Worm (Caenorhabditis elegans) whole organism, midembryonic: Measurements from ENCODE around the gene tsen-2.

Source experiments
- T22C8.4 ChIP-seq: fragments of 200-800 bp; sonication (Bioruptor generic); IDR thresholded peaks from 2 replicates; pipeline ENCODE4 v1.3.6; 2022; ENCODE audit warnings: missing genetic modification characterization, missing compliant biosample characterization
- cog-1 ChIP-seq: sonication (generic microtip); optimal IDR thresholded peaks from 2 replicates; lab custom pipeline; 2016; ENCODE audit warnings: missing genetic modification characterization, missing compliant biosample characterization
- flt-1 ChIP-seq: fragments of 200-800 bp; sonication (Bioruptor generic); IDR thresholded peaks from 2 replicates; pipeline ENCODE4 v1.3.6; 2022; ENCODE audit warnings: missing genetic modification characterization, missing compliant biosample characterization
- klf-2 ChIP-seq: fragments of 200-800 bp; sonication (Bioruptor generic); conservative IDR thresholded peaks from 2 replicates; pipeline ENCODE4 v1.3.6; 2022; ENCODE audit warnings: missing genetic modification reagents, missing genetic modification characterization, missing compliant biosample characterization
- med-1 ChIP-seq: sonication (generic microtip); optimal IDR thresholded peaks from 2 replicates; lab custom pipeline; 2017; ENCODE audit warnings: missing genetic modification characterization, mild to moderate bottlenecking, missing compliant biosample characterization, antibody characterized with exemption, missing genetic modification reagents; ENCODE audit not compliant: insufficient read depth
- ref-1 ChIP-seq: fragments of 200-800 bp; sonication (Bioruptor generic); conservative IDR thresholded peaks from 2 replicates; pipeline ENCODE4 v1.3.6; 2022; ENCODE audit warnings: missing genetic modification reagents, missing genetic modification characterization, missing compliant biosample characterization
- tab-1 ChIP-seq: fragments of 200-800 bp; sonication (Bioruptor generic); IDR thresholded peaks from 2 replicates; pipeline ENCODE4 v1.3.6; 2022; ENCODE audit warnings: missing genetic modification characterization, missing compliant biosample characterization
- ztf-23 ChIP-seq: fragments of 200-800 bp; sonication (Bioruptor generic); IDR thresholded peaks from 2 replicates; pipeline ENCODE4 v1.3.6; 2022; ENCODE audit warnings: missing genetic modification reagents, missing genetic modification characterization, missing compliant biosample characterization
- ztf-29 ChIP-seq: fragments of 200-800 bp; sonication (Bioruptor generic); IDR thresholded peaks from 2 replicates; pipeline ENCODE4 v1.3.6; 2022; ENCODE audit warnings: missing genetic modification reagents, missing genetic modification characterization, missing compliant biosample characterization

Gene tsen-2

DNA sequence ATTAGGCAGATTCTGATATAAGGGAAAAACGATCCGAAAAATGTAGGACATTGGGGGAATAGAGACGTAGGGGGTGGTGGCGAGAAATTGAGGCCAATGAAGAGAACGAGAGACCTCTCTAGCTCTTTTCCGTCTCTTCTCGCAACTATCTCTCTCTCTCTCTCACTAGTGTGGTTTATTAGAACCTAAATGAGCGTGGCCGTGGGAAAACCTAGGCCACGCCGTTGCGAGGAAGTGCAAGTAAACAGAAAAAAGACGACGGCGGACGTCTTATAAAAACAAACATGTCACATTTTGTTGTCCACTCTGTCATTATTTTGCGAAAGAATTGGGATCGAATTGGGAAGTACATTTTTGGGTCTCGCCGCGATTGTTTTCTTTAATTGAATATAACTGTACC, 28.1 kb downstream of the tsen-2 start:
- TF ChIP-seq tab-1 (GFP tag; lab: Robert Waterston, UW) = no peak
- peak; percentile 64 for TF ChIP-seq cog-1 (tag; lab: Kevin White, UChicago)
- no peak for TF ChIP-seq ref-1 (GFP tag; lab: Robert Waterston, UW)
- no peak for TF ChIP-seq ztf-29 (GFP tag; lab: Robert Waterston, UW)
- no peak for TF ChIP-seq klf-2 (GFP tag; lab: Robert Waterston, UW)
- 0 out of 2 replicates have a peak, but pooled peaks have one; percentile 46 for TF ChIP-seq flt-1 (GFP tag; lab: Robert Waterston, UW)
- peak; percentile 55; the same call in 1 of the 2 replicates for TF ChIP-seq ztf-23
- no peak for TF ChIP-seq med-1 (GFP tag; lab: Kevin White, UChicago)
- no peak for TF ChIP-seq T22C8.4 (GFP tag; lab: Robert Waterston, UW)

DNA sequence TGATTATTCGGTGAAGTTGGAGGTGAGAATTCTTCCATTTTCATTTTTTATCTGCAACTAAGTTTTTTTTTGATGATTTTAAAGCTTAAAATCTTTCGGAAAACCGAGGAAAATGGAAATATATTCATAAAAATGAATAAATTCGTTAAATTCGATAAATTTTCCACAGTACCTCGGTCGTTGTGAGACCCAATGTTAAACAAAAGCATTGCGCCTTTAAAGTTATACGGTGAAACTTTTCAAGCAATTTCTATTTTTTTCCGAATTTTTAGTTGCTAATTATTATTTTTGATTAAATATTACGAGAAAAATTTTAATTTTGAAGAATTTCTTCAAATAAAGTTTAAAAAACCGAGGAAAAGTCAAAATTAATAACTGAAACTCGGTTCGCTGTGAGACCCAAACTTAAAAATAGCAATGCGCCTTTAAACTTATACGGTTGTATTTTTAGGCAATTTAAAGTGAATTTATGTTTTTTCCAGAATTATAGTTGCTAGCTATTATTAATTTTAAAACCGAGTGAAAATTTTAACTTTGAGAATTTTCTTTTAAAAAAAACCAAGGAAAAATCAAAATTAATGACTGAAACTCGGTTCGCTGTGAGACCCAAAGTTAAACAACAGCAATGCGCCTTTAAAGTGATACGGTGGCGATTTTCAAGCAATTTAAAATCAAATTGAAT, 28.7 kb downstream of the tsen-2 start, which contains the start of gene taf-12:
Gene taf-12 (minus strand): TSS at position 51 of the 682 bp plus-strand sequence.
- TF ChIP-seq cog-1 (tag; lab: Kevin White, UChicago) (no peak), ztf-29 (GFP tag; lab: Robert Waterston, UW) (no peak), med-1 (GFP tag; lab: Kevin White, UChicago) (no peak), T22C8.4 (GFP tag; lab: Robert Waterston, UW) (no peak), klf-2 (GFP tag; lab: Robert Waterston, UW) (no peak), ztf-23 (no peak), tab-1 (GFP tag; lab: Robert Waterston, UW) (no peak), ref-1 (GFP tag; lab: Robert Waterston, UW) (no peak), flt-1 (GFP tag; lab: Robert Waterston, UW) (no peak)

ce11 chrIII:11866127-11866526, 31.9 kb downstream of the tsen-2 start:
- no peak for TF ChIP-seq ztf-23

ce11 chrIII:11862149-11862548, 35.9 kb downstream of the tsen-2 start, which contains the start of gene Y56A3A.2:
Gene Y56A3A.2 (minus strand): TSS chrIII:11862249.
- TF ChIP-seq med-1 (GFP tag; lab: Kevin White, UChicago) = no peak
- TF ChIP-seq klf-2 (GFP tag; lab: Robert Waterston, UW) = no peak
- TF ChIP-seq tab-1 (GFP tag; lab: Robert Waterston, UW) = no peak
- TF ChIP-seq ztf-23 = no peak
- TF ChIP-seq flt-1 (GFP tag; lab: Robert Waterston, UW) = no peak
- TF ChIP-seq ref-1 (GFP tag; lab: Robert Waterston, UW) = no peak
- TF ChIP-seq cog-1 (tag; lab: Kevin White, UChicago) = no peak

ce11 chrIII:11861123-11861522, 36.9 kb downstream of the tsen-2 start:
- TF ChIP-seq flt-1 (GFP tag; lab: Robert Waterston, UW) (no peak), T22C8.4 (GFP tag; lab: Robert Waterston, UW) (no peak), cog-1 (tag; lab: Kevin White, UChicago) (no peak), med-1 (GFP tag; lab: Kevin White, UChicago) (no peak), klf-2 (GFP tag; lab: Robert Waterston, UW) (no peak), ref-1 (GFP tag; lab: Robert Waterston, UW) (no peak), tab-1 (GFP tag; lab: Robert Waterston, UW) (no peak), ztf-29 (GFP tag; lab: Robert Waterston, UW) (no peak), ztf-23 (no peak)

DNA sequence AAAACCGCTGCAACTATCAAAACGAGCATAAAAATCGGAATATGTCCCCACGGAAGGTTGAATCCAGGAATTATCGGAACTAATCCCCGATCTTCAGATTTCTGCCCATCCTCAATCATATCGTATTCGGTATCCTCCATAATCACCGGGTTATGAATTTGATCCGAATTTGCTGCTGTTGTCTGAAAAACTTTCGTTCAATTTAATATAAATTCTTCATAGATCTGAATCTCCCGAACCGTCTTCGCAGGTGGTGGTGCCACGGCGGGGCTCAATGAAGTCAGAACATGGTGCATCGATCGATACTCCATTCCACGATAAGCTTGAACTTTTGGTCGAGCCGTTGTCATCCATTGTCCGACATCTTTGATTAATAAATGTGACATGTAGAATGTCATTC, 41.2 kb downstream of the tsen-2 start:
- TF ChIP-seq cog-1 (tag; lab: Kevin White, UChicago) = no peak
- TF ChIP-seq ztf-29 (GFP tag; lab: Robert Waterston, UW) = no peak
- TF ChIP-seq flt-1 (GFP tag; lab: Robert Waterston, UW) = no peak
- no peak for TF ChIP-seq med-1 (GFP tag; lab: Kevin White, UChicago)
- TF ChIP-seq ztf-23 = no peak
- no peak for TF ChIP-seq ref-1 (GFP tag; lab: Robert Waterston, UW)
- TF ChIP-seq tab-1 (GFP tag; lab: Robert Waterston, UW) = no peak
- no peak for TF ChIP-seq T22C8.4 (GFP tag; lab: Robert Waterston, UW)
- no peak for TF ChIP-seq klf-2 (GFP tag; lab: Robert Waterston, UW)

ce11 chrIII:11853533-11853932, 44.5 kb downstream of the tsen-2 start:
- no peak for TF ChIP-seq ztf-23
- TF ChIP-seq ref-1 (GFP tag; lab: Robert Waterston, UW) = no peak
- no peak for TF ChIP-seq klf-2 (GFP tag; lab: Robert Waterston, UW)
- TF ChIP-seq cog-1 (tag; lab: Kevin White, UChicago) = no peak
- no peak for TF ChIP-seq flt-1 (GFP tag; lab: Robert Waterston, UW)
- TF ChIP-seq T22C8.4 (GFP tag; lab: Robert Waterston, UW) = no peak
- no peak for TF ChIP-seq tab-1 (GFP tag; lab: Robert Waterston, UW)

- TF ChIP-seq tab-1 (GFP tag; lab: Robert Waterston, UW) (no peak), flt-1 (GFP tag; lab: Robert Waterston, UW) (no peak), ztf-23 (no peak), T22C8.4 (GFP tag; lab: Robert Waterston, UW) (no peak), med-1 (GFP tag; lab: Kevin White, UChicago) (no peak), klf-2 (GFP tag; lab: Robert Waterston, UW) (no peak), ref-1 (GFP tag; lab: Robert Waterston, UW) (no peak), ztf-29 (GFP tag; lab: Robert Waterston, UW) (no peak), cog-1 (tag; lab: Kevin White, UChicago) (no peak)
Measured at ce11 chrIII:11849590-11849989, 48.5 kb downstream of the tsen-2 start.

ce11 chrIII:11848317-11848716, 49.8 kb downstream of the tsen-2 start:
- TF ChIP-seq klf-2 (GFP tag; lab: Robert Waterston, UW) = peak; percentile 60; the same call in 1 of the 2 replicates
- 0 out of 2 replicates have a peak, but pooled peaks have one; percentile 25 for TF ChIP-seq ref-1 (GFP tag; lab: Robert Waterston, UW)
- peak; percentile 34; the same call in 1 of the 2 replicates for TF ChIP-seq T22C8.4 (GFP tag; lab: Robert Waterston, UW)
- no peak for TF ChIP-seq ztf-29 (GFP tag; lab: Robert Waterston, UW)
- TF ChIP-seq flt-1 (GFP tag; lab: Robert Waterston, UW) = peak; percentile 64; the same call in 1 of the 2 replicates
- TF ChIP-seq med-1 (GFP tag; lab: Kevin White, UChicago) = no peak
